Worm (Caenorhabditis elegans) whole organism, early embryonic: ENCODE measurements around the gene tre-5.

Source experiments
- B0310.2 ChIP-seq: sonication (generic microtip); optimal IDR thresholded peaks from 2 replicates; lab custom pipeline; 2016; ENCODE audit warnings: mild to moderate bottlenecking, missing genetic modification characterization, missing compliant biosample characterization
- F13C5.2 ChIP-seq: sonication (generic microtip); optimal IDR thresholded peaks from 2 replicates; lab custom pipeline; 2017; ENCODE audit warnings: mild to moderate bottlenecking, missing genetic modification characterization, inconsistent platforms, missing compliant biosample characterization
- aly-1 ChIP-seq: sonication (generic microtip); optimal IDR thresholded peaks from 2 replicates; lab custom pipeline; 2016; ENCODE audit warnings: missing genetic modification characterization, missing compliant biosample characterization
- ama-1 ChIP-seq: fragments of 150-350 bp; optimal IDR thresholded peaks from 2 replicates; lab custom pipeline; 2014
- ceh-13 ChIP-seq: fragments of 200-800 bp; sonication (Bioruptor generic); optimal IDR thresholded peaks from 2 replicates; lab custom pipeline; 2018; ENCODE audit warnings: mild to moderate bottlenecking, missing genetic modification characterization, missing compliant biosample characterization
- ceh-36 ChIP-seq: sonication (generic microtip); optimal IDR thresholded peaks from 2 replicates; lab custom pipeline; 2016; ENCODE audit warnings: missing genetic modification characterization, inconsistent platforms, missing compliant biosample characterization
- ets-7 ChIP-seq: sonication (generic microtip); optimal IDR thresholded peaks from 2 replicates; lab custom pipeline; 2016; ENCODE audit warnings: missing genotype, missing genetic modification characterization, missing compliant biosample characterization
- flt-1 ChIP-seq: fragments of 200-800 bp; sonication (Bioruptor generic); IDR thresholded peaks from 2 replicates; pipeline ENCODE4 v1.3.6; 2022; ENCODE audit warnings: missing genetic modification characterization, missing compliant biosample characterization
- hmbx-1 ChIP-seq: sonication (generic microtip); optimal IDR thresholded peaks from 2 replicates; lab custom pipeline; 2016; ENCODE audit warnings: mild to moderate bottlenecking, missing genetic modification characterization, missing compliant biosample characterization
- hmg-4 ChIP-seq: fragments of 200-800 bp; sonication (Bioruptor generic); optimal IDR thresholded peaks from 2 replicates; lab custom pipeline; 2018; ENCODE audit warnings: mild to moderate bottlenecking, missing genetic modification characterization, missing compliant biosample characterization
- hnd-1 ChIP-seq: sonication (generic microtip); optimal IDR thresholded peaks from 2 replicates; lab custom pipeline; 2016; ENCODE audit warnings: missing genetic modification characterization, missing compliant biosample characterization
- pes-1 ChIP-seq: fragments of 200-800 bp; sonication (Bioruptor generic); IDR thresholded peaks from 2 replicates; pipeline ENCODE4 v1.3.6; 2022; ENCODE audit warnings: missing genetic modification reagents, missing genetic modification characterization, missing compliant biosample characterization
- scrt-1 ChIP-seq: fragments of 200-800 bp; sonication (Bioruptor generic); IDR thresholded peaks from 2 replicates; pipeline ENCODE4 v1.3.6; 2022; ENCODE audit warnings: missing genetic modification characterization, missing compliant biosample characterization
- sea-1 ChIP-seq: fragments of 200-800 bp; sonication (Bioruptor generic); conservative IDR thresholded peaks from 2 replicates; pipeline ENCODE4 v1.3.6; 2022; ENCODE audit warnings: missing genetic modification characterization, missing compliant biosample characterization
- tbx-11 ChIP-seq: fragments of 200-800 bp; sonication (Bioruptor generic); IDR thresholded peaks from 2 replicates; pipeline ENCODE4 v1.3.6; 2022; ENCODE audit warnings: missing genetic modification characterization, missing compliant biosample characterization
- tbx-37 ChIP-seq: fragments of 200-800 bp; sonication (Bioruptor generic); conservative IDR thresholded peaks from 2 replicates; pipeline ENCODE4 v1.3.6; 2022; ENCODE audit warnings: missing genetic modification reagents, missing genetic modification characterization, missing compliant biosample characterization
- tra-4 ChIP-seq: sonication (generic microtip); optimal IDR thresholded peaks from 2 replicates; lab custom pipeline; 2017; ENCODE audit warnings: missing genetic modification characterization, missing compliant biosample characterization

tre-5 gene

DNA sequence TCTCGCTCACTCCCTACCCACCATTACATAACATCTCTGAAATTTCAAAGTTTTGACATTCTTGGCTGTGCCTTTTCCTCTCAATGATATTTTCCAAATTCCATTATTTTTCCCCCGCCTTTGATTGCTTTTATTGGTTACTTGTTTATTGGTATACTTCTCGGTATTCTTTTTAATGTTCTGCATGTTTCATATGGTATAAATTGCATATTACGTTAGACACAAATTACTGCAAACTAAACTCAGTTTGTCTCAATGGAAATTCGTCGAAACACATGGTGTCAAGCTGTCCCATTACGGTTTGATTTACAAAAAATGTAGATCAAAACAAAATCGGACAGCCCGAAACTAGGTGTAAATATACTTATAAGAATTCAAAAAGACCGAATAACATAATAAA, 33.2 kb downstream of the tre-5 start:
- TF ChIP-seq hmbx-1 (tag; lab: Kevin White, UChicago) (no peak), tbx-37 (GFP tag; lab: Robert Waterston, UW) (no peak), hnd-1 (tag; lab: Kevin White, UChicago) (no peak), F13C5.2 (tag; lab: Kevin White, UChicago) (no peak), flt-1 (GFP tag; lab: Robert Waterston, UW) (no peak), ama-1 (lab: Kevin White, UChicago) (no peak), ets-7 (no peak), B0310.2 (tag; lab: Kevin White, UChicago) (no peak), pes-1 (GFP tag; lab: Robert Waterston, UW) (no peak), tra-4 (tag; lab: Kevin White, UChicago) (no peak), aly-1 (tag; lab: Kevin White, UChicago) (no peak), ceh-36 (tag; lab: Kevin White, UChicago) (no peak), hmg-4 (GFP tag; lab: Kevin White, UChicago) (no peak), ceh-13 (no peak), sea-1 (GFP tag; lab: Robert Waterston, UW) (no peak), tbx-11 (GFP tag; lab: Robert Waterston, UW) (no peak)

DNA sequence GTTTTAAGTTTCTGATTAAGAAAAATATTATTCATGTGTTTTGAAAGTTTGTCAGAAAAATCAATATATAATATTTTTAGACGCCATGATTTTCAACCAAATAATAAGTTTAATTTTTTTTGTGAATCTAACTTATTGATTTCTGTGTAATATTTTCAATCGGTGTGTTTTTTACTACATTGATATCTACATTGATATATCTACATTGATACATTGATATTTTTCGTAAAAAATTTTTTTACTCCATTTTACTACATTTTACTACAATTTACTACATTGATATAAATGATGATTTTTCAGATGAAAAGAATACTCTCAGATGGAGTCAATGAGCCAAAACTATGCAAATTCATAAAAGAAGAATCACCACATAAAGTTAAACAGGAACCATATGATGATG, 35.9 kb downstream of the tre-5 start, which contains the start of gene gmeb-1:
TSS of gene gmeb-1 (plus strand) at position 301 of the 400 bp plus-strand sequence.
- no peak for TF ChIP-seq ets-7
- no peak for TF ChIP-seq tbx-37 (GFP tag; lab: Robert Waterston, UW)
- no peak for TF ChIP-seq tra-4 (tag; lab: Kevin White, UChicago)
- TF ChIP-seq hmg-4 (GFP tag; lab: Kevin White, UChicago): no peak
- no peak for TF ChIP-seq ama-1 (lab: Kevin White, UChicago)
- TF ChIP-seq F13C5.2 (tag; lab: Kevin White, UChicago): no peak
- TF ChIP-seq pes-1 (GFP tag; lab: Robert Waterston, UW): no peak
- no peak for TF ChIP-seq scrt-1
- no peak for TF ChIP-seq hmbx-1 (tag; lab: Kevin White, UChicago)
- no peak for TF ChIP-seq hnd-1 (tag; lab: Kevin White, UChicago)

- peak; percentile 83 for TF ChIP-seq hmg-4 (GFP tag; lab: Kevin White, UChicago)
- no peak for TF ChIP-seq ceh-13
- TF ChIP-seq tbx-11 (GFP tag; lab: Robert Waterston, UW): peak; percentile 20; the same call in 1 of the 2 replicates
- TF ChIP-seq sea-1 (GFP tag; lab: Robert Waterston, UW): peak; percentile 49; the same call in 1 of the 2 replicates
- TF ChIP-seq F13C5.2 (tag; lab: Kevin White, UChicago): peak; percentile 56
Measured at ce11 chrII:18787-19186, 36.3 kb downstream of the tre-5 start.

DNA sequence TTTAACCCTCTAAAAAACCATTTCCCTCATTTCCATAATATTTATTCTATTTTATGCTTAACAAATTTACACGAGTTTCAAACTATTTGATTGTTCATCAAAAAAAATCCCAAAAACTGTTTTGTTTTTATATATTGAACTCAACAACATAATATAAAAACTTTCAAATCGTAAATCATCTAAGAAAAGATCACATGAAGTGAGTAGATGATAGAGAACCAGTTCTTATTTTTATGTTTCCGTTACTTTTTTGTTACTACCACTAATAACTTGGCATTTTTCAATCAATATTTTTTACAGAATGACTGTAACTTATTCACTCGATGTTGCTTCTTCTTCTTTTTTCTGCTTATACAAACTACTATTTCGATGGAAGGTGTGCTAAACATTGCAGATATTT, 42.4 kb downstream of the tre-5 start, which contains the start of gene best-3:
TSS of gene best-3 (plus strand) at position 301 of the 400 bp plus-strand sequence.
- TF ChIP-seq hnd-1 (tag; lab: Kevin White, UChicago): no peak
- TF ChIP-seq tbx-11 (GFP tag; lab: Robert Waterston, UW): no peak
- no peak for TF ChIP-seq ceh-36 (tag; lab: Kevin White, UChicago)
- no peak for TF ChIP-seq ceh-13
- no peak for TF ChIP-seq flt-1 (GFP tag; lab: Robert Waterston, UW)
- TF ChIP-seq tra-4 (tag; lab: Kevin White, UChicago): no peak
- TF ChIP-seq pes-1 (GFP tag; lab: Robert Waterston, UW): no peak
- TF ChIP-seq tbx-37 (GFP tag; lab: Robert Waterston, UW): no peak
- no peak for TF ChIP-seq scrt-1
- no peak for TF ChIP-seq ama-1 (lab: Kevin White, UChicago)
- TF ChIP-seq ets-7: no peak
- TF ChIP-seq hmbx-1 (tag; lab: Kevin White, UChicago): no peak
- TF ChIP-seq F13C5.2 (tag; lab: Kevin White, UChicago): no peak
- TF ChIP-seq sea-1 (GFP tag; lab: Robert Waterston, UW): no peak
- no peak for TF ChIP-seq aly-1 (tag; lab: Kevin White, UChicago)
- TF ChIP-seq B0310.2 (tag; lab: Kevin White, UChicago): no peak
- no peak for TF ChIP-seq hmg-4 (GFP tag; lab: Kevin White, UChicago)

DNA sequence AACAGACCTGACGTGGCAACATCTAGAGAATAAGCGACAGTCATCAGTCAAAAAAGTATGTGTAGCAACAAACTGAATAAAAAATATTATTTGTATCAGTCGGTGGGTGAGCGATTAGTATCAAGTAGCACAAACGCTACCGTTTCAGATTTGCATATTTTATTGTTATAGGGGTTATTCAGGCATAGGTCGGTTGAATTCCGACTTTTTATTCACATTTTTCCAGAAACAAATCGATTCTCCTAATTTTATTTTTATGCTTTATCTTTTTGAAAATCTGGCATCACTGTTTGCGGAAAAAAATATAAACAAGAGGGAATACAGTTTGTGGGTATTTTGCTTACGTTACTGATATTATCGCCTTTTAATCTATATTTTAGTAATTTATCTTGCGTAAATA, 43.3 kb downstream of the tre-5 start, which contains the start of gene best-4:
TSS of gene best-4 (minus strand) at position 101 of the 400 bp plus-strand sequence.
- no peak for TF ChIP-seq tbx-37 (GFP tag; lab: Robert Waterston, UW)
- TF ChIP-seq sea-1 (GFP tag; lab: Robert Waterston, UW): no peak
- no peak for TF ChIP-seq B0310.2 (tag; lab: Kevin White, UChicago)
- no peak for TF ChIP-seq ceh-13

DNA sequence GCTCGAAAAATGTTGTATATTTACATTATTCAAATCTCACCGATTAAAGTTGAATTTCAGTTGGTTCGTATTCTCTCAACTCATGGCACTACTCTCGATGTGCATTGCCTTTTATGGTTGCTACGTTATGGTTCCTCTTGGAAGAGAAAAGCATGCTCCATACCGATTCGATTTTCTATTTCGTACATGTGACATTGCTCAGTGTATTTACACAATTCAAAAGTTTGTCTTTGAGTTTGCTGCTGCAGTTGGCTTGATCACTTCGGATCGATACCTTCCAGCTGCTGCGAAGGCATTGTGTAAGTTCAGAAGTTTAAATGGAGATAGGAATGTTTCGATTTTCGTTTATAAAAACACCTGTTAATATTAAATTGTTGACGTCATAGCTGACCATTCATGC, 46.9 kb downstream of the tre-5 start:
- no peak for TF ChIP-seq ceh-13
- no peak for TF ChIP-seq pes-1 (GFP tag; lab: Robert Waterston, UW)
- TF ChIP-seq ama-1 (lab: Kevin White, UChicago): no peak
- no peak for TF ChIP-seq flt-1 (GFP tag; lab: Robert Waterston, UW)
- no peak for TF ChIP-seq scrt-1
- no peak for TF ChIP-seq hmg-4 (GFP tag; lab: Kevin White, UChicago)
- TF ChIP-seq sea-1 (GFP tag; lab: Robert Waterston, UW): no peak
- no peak for TF ChIP-seq ceh-36 (tag; lab: Kevin White, UChicago)

ce11 chrII:6349-6748, 48.8 kb downstream of the tre-5 start, which contains the start of gene osta-1:
TSS of gene osta-1 (plus strand) at chrII:6657.
- TF ChIP-seq tbx-37 (GFP tag; lab: Robert Waterston, UW) (no peak), B0310.2 (tag; lab: Kevin White, UChicago) (no peak), hnd-1 (tag; lab: Kevin White, UChicago) (no peak), ets-7 (no peak), tra-4 (tag; lab: Kevin White, UChicago) (no peak), aly-1 (tag; lab: Kevin White, UChicago) (no peak), hmg-4 (GFP tag; lab: Kevin White, UChicago) (no peak), pes-1 (GFP tag; lab: Robert Waterston, UW) (no peak), ceh-13 (no peak), scrt-1 (no peak), ama-1 (lab: Kevin White, UChicago) (no peak)
